Fruit fly (Drosophila melanogaster): ENCODE results near the gene CG14204.

Gene CG14204

dm6 chrX:19604997-19605396 is 21.6 kb downstream of the CG14204 start, which contains the start of gene CG14207:
Gene CG14207 (plus strand): TSS chrX:19605199.
- peak; percentile 50; the same call in 2 of the 3 replicates for TF ChIP-seq Dbx (GFP tag; IDR thresholded peaks at IDR 0.05)
- TF ChIP-seq ap (GFP tag; IDR thresholded peaks at IDR 0.05): no peak
- TF ChIP-seq Doc3 (GFP tag; IDR thresholded peaks at IDR 0.05; ENCODE audit: partially characterized antibody): peak; percentile 61; the same call in 2 of the 3 replicates
- TF ChIP-seq CG8765 (GFP tag; IDR thresholded peaks at IDR 0.05): no peak
- TF ChIP-seq CG14965 (GFP tag; optimal IDR thresholded peaks at IDR 0.05; ENCODE audit: borderline replicate concordance): no peak
- no peak for TF ChIP-seq gsb-n (tag; optimal IDR thresholded peaks at IDR 0.05)
- TF ChIP-seq CG8089 (GFP tag; optimal IDR thresholded peaks at IDR 0.05): no peak
- no peak for TF ChIP-seq CG15073 (GFP tag; optimal IDR thresholded peaks at IDR 0.05)
- no peak for TF ChIP-seq Bdp1 (GFP tag; optimal IDR thresholded peaks at IDR 0.05)
- TF ChIP-seq Hr39 (optimal IDR thresholded peaks at IDR 0.05): no peak
- peak; percentile 10 for TF ChIP-seq CG15601 (tag; optimal IDR thresholded peaks at IDR 0.05)
- TF ChIP-seq CG13624 (GFP tag; optimal IDR thresholded peaks at IDR 0.05): peak; percentile 56
- no peak for TF ChIP-seq tin (GFP tag; optimal IDR thresholded peaks at IDR 0.05)
- TF ChIP-seq Fer2 (tag; optimal IDR thresholded peaks at IDR 0.05): no peak
- no peak for TF ChIP-seq btn (GFP tag; optimal IDR thresholded peaks at IDR 0.05)
- peak; percentile 86 for TF ChIP-seq CG2116 (GFP tag; optimal IDR thresholded peaks at IDR 0.05)
- peak; percentile 83 for TF ChIP-seq Med (GFP tag)
- peak; percentile 35; the same call in 1 of the 2 replicates for TF ChIP-seq CG14014 (GFP tag; IDR thresholded peaks at IDR 0.05)
- no peak for TF ChIP-seq CG18011 (GFP tag; optimal IDR thresholded peaks at IDR 0.05)
- no peak for TF ChIP-seq Nf-YB (GFP tag; optimal IDR thresholded peaks at IDR 0.05)
- TF ChIP-seq CG14667 (GFP tag; IDR thresholded peaks at IDR 0.05): no peak
- TF ChIP-seq CG13894 (tag; optimal IDR thresholded peaks at IDR 0.05): peak; percentile 52
- TF ChIP-seq run (tag; optimal IDR thresholded peaks at IDR 0.05): no peak
- no peak for TF ChIP-seq repo (GFP tag; optimal IDR thresholded peaks at IDR 0.05)
- no peak for TF ChIP-seq ERR (GFP tag; optimal IDR thresholded peaks at IDR 0.05)
- TF ChIP-seq CG42726 (GFP tag; IDR thresholded peaks at IDR 0.05; ENCODE audit: partially characterized antibody): peak; percentile 59; the same call in 1 of the 2 replicates
- TF ChIP-seq cg (GFP tag; optimal IDR thresholded peaks at IDR 0.05): peak; percentile 0
- peak; percentile 19 for TF ChIP-seq CG3163 (GFP tag; optimal IDR thresholded peaks at IDR 0.05)
- TF ChIP-seq CG11560 (tag; IDR thresholded peaks at IDR 0.05): no peak
- TF ChIP-seq CG16813 (GFP tag; IDR thresholded peaks at IDR 0.05; ENCODE audit: partially characterized antibody): peak; percentile 62; the same call in 2 of the 3 replicates
- 0 out of 2 replicates have a peak, but pooled peaks have one; percentile 8 for TF ChIP-seq gsb (GFP tag; IDR thresholded peaks at IDR 0.05)
- 0 out of 2 replicates have a peak, but pooled peaks have one; percentile 40 for TF ChIP-seq CG16779 (GFP tag; IDR thresholded peaks at IDR 0.05)
- TF ChIP-seq Oli (tag; optimal IDR thresholded peaks at IDR 0.05): no peak
- TF ChIP-seq ab (GFP tag; optimal IDR thresholded peaks at IDR 0.05): no peak
- peak; percentile 37 for TF ChIP-seq scrt (GFP tag; optimal IDR thresholded peaks at IDR 0.05)
- no peak for TF ChIP-seq Hr78 (GFP tag; optimal IDR thresholded peaks at IDR 0.05)
- peak; percentile 7 for TF ChIP-seq CG7839 (tag; optimal IDR thresholded peaks at IDR 0.05)
- peak; percentile 22 for TF ChIP-seq sqz (GFP tag; optimal IDR thresholded peaks at IDR 0.05)
- no peak for TF ChIP-seq fd102C (GFP tag; optimal IDR thresholded peaks at IDR 0.05)
- TF ChIP-seq CG2129 (GFP tag; IDR thresholded peaks at IDR 0.05; ENCODE audit: partially characterized antibody): no peak
- no peak for TF ChIP-seq nerfin-1 (tag; optimal IDR thresholded peaks at IDR 0.05)
- TF ChIP-seq CG15269 (tag; optimal IDR thresholded peaks at IDR 0.05): peak; percentile 31
- peak; percentile 17 for TF ChIP-seq CrebB (tag; optimal IDR thresholded peaks at IDR 0.05)
- peak; percentile 1 for TF ChIP-seq PHDP (tag; optimal IDR thresholded peaks at IDR 0.05)
- TF ChIP-seq Hmr (GFP tag; optimal IDR thresholded peaks at IDR 0.05): peak; percentile 32
- peak; percentile 57; the same call in 1 of the 2 replicates for TF ChIP-seq hbn (GFP tag; IDR thresholded peaks at IDR 0.05; ENCODE audit: partially characterized antibody)
- TF ChIP-seq GATAe (GFP tag; conservative IDR thresholded peaks at IDR 0.05): no peak
- TF ChIP-seq sob (GFP tag; IDR thresholded peaks at IDR 0.05): 0 out of 2 replicates have a peak, but pooled peaks have one; percentile 40
- TF ChIP-seq ato (GFP tag; IDR thresholded peaks at IDR 0.05; ENCODE audit: partially characterized antibody): peak; percentile 82
- TF ChIP-seq Dip2 (GFP tag; IDR thresholded peaks at IDR 0.05): no peak
